Worm (Caenorhabditis elegans) whole organism, early embryonic: ENCODE measurements around the gene H06I04.6.

Experiments
- F13C5.2 ChIP-seq: sonication (generic microtip); optimal IDR thresholded peaks from 2 replicates; lab custom pipeline; 2017; ENCODE audit warnings: mild to moderate bottlenecking, missing genetic modification characterization, inconsistent platforms, missing compliant biosample characterization
- ama-1 ChIP-seq: fragments of 150-350 bp; optimal IDR thresholded peaks from 2 replicates; lab custom pipeline; 2014
- hmg-4 ChIP-seq: fragments of 200-800 bp; sonication (Bioruptor generic); optimal IDR thresholded peaks from 2 replicates; lab custom pipeline; 2018; ENCODE audit warnings: mild to moderate bottlenecking, missing genetic modification characterization, missing compliant biosample characterization
- scrt-1 ChIP-seq: fragments of 200-800 bp; sonication (Bioruptor generic); IDR thresholded peaks from 2 replicates; pipeline ENCODE4 v1.3.6; 2022; ENCODE audit warnings: missing genetic modification characterization, missing compliant biosample characterization

DNA sequence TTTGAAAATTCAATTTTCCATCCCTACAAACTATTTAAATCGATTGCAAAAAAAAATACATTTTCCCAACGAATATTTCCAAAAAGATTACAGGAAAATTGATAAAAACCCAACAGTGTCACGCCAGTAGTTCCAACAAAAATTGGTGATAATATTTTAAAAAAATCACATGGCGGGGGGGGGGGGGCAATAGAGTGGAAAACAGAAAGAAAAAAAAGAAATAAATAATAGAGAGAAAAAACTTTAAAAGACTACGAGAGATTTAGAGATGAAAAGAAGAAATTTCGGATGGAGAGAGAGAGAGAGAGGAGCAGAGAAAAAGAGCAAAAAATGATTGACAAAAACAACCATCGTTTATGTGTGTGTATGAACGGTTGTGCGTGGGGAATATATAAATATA lies 29.7 kb downstream of the H06I04.6 start:
- TF ChIP-seq scrt-1 (GFP tag; lab: Robert Waterston, UW): no peak
- no peak for TF ChIP-seq hmg-4
- TF ChIP-seq ama-1: no peak
- no peak for TF ChIP-seq F13C5.2 (tag; lab: Kevin White, UChicago)
